Worm (Caenorhabditis elegans) whole organism, L1 larva: Measurements from ENCODE around the gene Y43F8B.12.

Experiments
- C34B4.2 ChIP-seq: sonication (generic microtip); optimal IDR thresholded peaks from 2 replicates; lab custom pipeline; 2017; ENCODE audit warnings: mild to moderate bottlenecking, missing genetic modification characterization, missing compliant biosample characterization
- aly-2 ChIP-seq: fragments of 150-350 bp; optimal IDR thresholded peaks from 2 replicates; lab custom pipeline; 2014; ENCODE audit warnings: missing biosample characterization, missing genetic modification characterization
- ceh-8 ChIP-seq: fragments of 200-800 bp; sonication (Bioruptor generic); optimal IDR thresholded peaks from 2 replicates; lab custom pipeline; 2018; ENCODE audit warnings: mild to moderate bottlenecking, missing genetic modification characterization, moderate library complexity, missing compliant biosample characterization
- ceh-82 ChIP-seq, 3 experiments: fragments of 150-350 bp in 1 of 3; sonication (generic microtip) in 2 of 3; optimal IDR thresholded peaks; 2 replicates each; lab custom pipeline; 2014 to 2017; ENCODE audit warnings: missing biosample characterization in 3 of 3, missing genetic modification characterization in 3 of 3
- ceh-88 ChIP-seq: fragments of 200-800 bp; sonication (Bioruptor generic); IDR thresholded peaks from 2 replicates; pipeline ENCODE4 v1.3.6; 2022; ENCODE audit warnings: missing genetic modification characterization, missing compliant biosample characterization
- dsc-1 ChIP-seq: sonication (generic microtip); optimal IDR thresholded peaks from 2 replicates; lab custom pipeline; 2016; ENCODE audit warnings: mild to moderate bottlenecking, missing genetic modification characterization, missing compliant biosample characterization
- efl-1 ChIP-seq, 4 experiments: fragments of 150-350 bp; optimal IDR thresholded peaks in 3 of 4; peaks in 1 of 4; 1 replicate in 1 of 4; 2 replicates in 3 of 4; lab custom pipeline; 2014; ENCODE audit warnings: missing biosample characterization in 2 of 4, missing genetic modification characterization in 2 of 4, missing genetic modification reagents in 2 of 4
- egl-27 ChIP-seq, 2 experiments: fragments of 150-350 bp in 1 of 2; sonication (generic microtip); optimal IDR thresholded peaks; 3 replicates each; lab custom pipeline; 2017 to 2018; ENCODE audit warnings: missing biosample characterization in 2 of 2, missing genetic modification characterization in 2 of 2, missing genetic modification reagents in 2 of 2
- elt-2 ChIP-seq: sonication (generic microtip); optimal IDR thresholded peaks from 2 replicates; lab custom pipeline; 2016; ENCODE audit warnings: missing genetic modification characterization, mild to moderate bottlenecking, inconsistent platforms, missing compliant biosample characterization, missing genetic modification reagents
- fkh-10 ChIP-seq: sonication (generic microtip); optimal IDR thresholded peaks from 2 replicates; lab custom pipeline; 2017; ENCODE audit warnings: missing biosample characterization, missing genetic modification reagents, missing genetic modification characterization
- fkh-8 ChIP-seq: sonication (generic microtip); optimal IDR thresholded peaks from 2 replicates; lab custom pipeline; 2016; ENCODE audit warnings: mild to moderate bottlenecking, missing genetic modification characterization, missing compliant biosample characterization
- hlh-17 ChIP-seq: fragments of 200-800 bp; sonication (Bioruptor generic); optimal IDR thresholded peaks from 2 replicates; lab custom pipeline; 2018; ENCODE audit warnings: missing genetic modification characterization, mild to moderate bottlenecking, missing compliant biosample characterization, moderate library complexity, borderline replicate concordance
- hlh-4 ChIP-seq: sonication (generic microtip); optimal IDR thresholded peaks from 2 replicates; lab custom pipeline; 2016; ENCODE audit warnings: mild to moderate bottlenecking, missing genetic modification characterization, missing compliant biosample characterization
- irx-1 ChIP-seq: sonication (generic microtip); optimal IDR thresholded peaks from 2 replicates; lab custom pipeline; 2016; ENCODE audit warnings: missing genetic modification characterization, missing compliant biosample characterization
- isw-1 ChIP-seq: fragments of 200-800 bp; sonication (Bioruptor generic); IDR thresholded peaks from 2 replicates; pipeline ENCODE4 v1.3.6; 2022; ENCODE audit warnings: missing genetic modification characterization, missing compliant biosample characterization
- jun-1 ChIP-seq: fragments of 150-350 bp; optimal IDR thresholded peaks from 2 replicates; lab custom pipeline; 2014; ENCODE audit warnings: missing biosample characterization, missing genetic modification reagents, missing genetic modification characterization
- lin-35 ChIP-seq, 2 experiments: fragments of 150-350 bp; optimal IDR thresholded peaks; 2 replicates each; lab custom pipeline; 2014; ENCODE audit warnings: missing biosample characterization in 2 of 2, missing genetic modification characterization in 2 of 2, missing genetic modification reagents in 2 of 2
- mab-9 ChIP-seq: fragments of 200-800 bp; sonication (Bioruptor generic); IDR thresholded peaks from 2 replicates; pipeline ENCODE4 v1.3.6; 2022; ENCODE audit warnings: missing genetic modification reagents, missing genetic modification characterization, missing compliant biosample characterization
- mdl-1 ChIP-seq, 2 experiments: fragments of 150-350 bp; optimal IDR thresholded peaks; 2 replicates each; lab custom pipeline; 2014 to 2017; ENCODE audit warnings: missing biosample characterization in 2 of 2, missing genetic modification characterization in 2 of 2, inconsistent platforms in 1 of 2
- nhr-11 ChIP-seq: fragments of 150-350 bp; optimal IDR thresholded peaks from 2 replicates; lab custom pipeline; 2014; ENCODE audit warnings: missing biosample characterization, missing genetic modification characterization
- nhr-20 ChIP-seq: sonication (generic microtip); optimal IDR thresholded peaks from 2 replicates; lab custom pipeline; 2016; ENCODE audit warnings: mild to moderate bottlenecking, missing genetic modification characterization, missing compliant biosample characterization
- nhr-28 ChIP-seq: fragments of 150-350 bp; optimal IDR thresholded peaks from 2 replicates; lab custom pipeline; 2014; ENCODE audit warnings: missing biosample characterization, missing genetic modification characterization
- nhr-76 ChIP-seq: sonication (generic microtip); optimal IDR thresholded peaks from 2 replicates; lab custom pipeline; 2017; ENCODE audit warnings: missing biosample characterization, missing genetic modification characterization
- nhr-84 ChIP-seq: sonication (generic microtip); optimal IDR thresholded peaks from 2 replicates; lab custom pipeline; 2017; ENCODE audit warnings: missing biosample characterization, missing genetic modification characterization
- nhr-85 ChIP-seq: sonication (generic microtip); peaks from one replicate; lab custom pipeline; 2016; ENCODE audit warnings: missing genetic modification characterization, inconsistent platforms, missing compliant biosample characterization
- pax-3 ChIP-seq: fragments of 200-800 bp; sonication (Bioruptor generic); optimal IDR thresholded peaks from 2 replicates; lab custom pipeline; 2018; ENCODE audit warnings: mild to moderate bottlenecking, missing genetic modification characterization, moderate library complexity, missing compliant biosample characterization
- pqm-1 ChIP-seq: sonication (generic microtip); optimal IDR thresholded peaks from 3 replicates; lab custom pipeline; 2017; ENCODE audit warnings: missing biosample characterization, missing genetic modification characterization
- skn-1 ChIP-seq: fragments of 150-350 bp; optimal IDR thresholded peaks from 2 replicates; lab custom pipeline; 2014; ENCODE audit warnings: missing biosample characterization, missing genetic modification characterization
- sup-37 ChIP-seq: fragments of 200-800 bp; sonication (Bioruptor generic); optimal IDR thresholded peaks from 2 replicates; lab custom pipeline; 2018; ENCODE audit warnings: mild to moderate bottlenecking, missing genetic modification characterization, missing compliant biosample characterization
- tbx-2 ChIP-seq: sonication (generic microtip); optimal IDR thresholded peaks from 2 replicates; lab custom pipeline; 2016; ENCODE audit warnings: missing genetic modification characterization, missing compliant biosample characterization
- tlp-1 ChIP-seq: fragments of 150-350 bp; optimal IDR thresholded peaks from 2 replicates; lab custom pipeline; 2014; ENCODE audit warnings: missing biosample characterization, missing genetic modification characterization
- unc-30 ChIP-seq: sonication (generic microtip); optimal IDR thresholded peaks from 2 replicates; lab custom pipeline; 2017; ENCODE audit warnings: missing biosample characterization, missing genetic modification characterization
- xbp-1 ChIP-seq: sonication (generic microtip); optimal IDR thresholded peaks from 2 replicates; lab custom pipeline; 2016; ENCODE audit warnings: missing genetic modification characterization, missing compliant biosample characterization

Gene Y43F8B.12

DNA sequence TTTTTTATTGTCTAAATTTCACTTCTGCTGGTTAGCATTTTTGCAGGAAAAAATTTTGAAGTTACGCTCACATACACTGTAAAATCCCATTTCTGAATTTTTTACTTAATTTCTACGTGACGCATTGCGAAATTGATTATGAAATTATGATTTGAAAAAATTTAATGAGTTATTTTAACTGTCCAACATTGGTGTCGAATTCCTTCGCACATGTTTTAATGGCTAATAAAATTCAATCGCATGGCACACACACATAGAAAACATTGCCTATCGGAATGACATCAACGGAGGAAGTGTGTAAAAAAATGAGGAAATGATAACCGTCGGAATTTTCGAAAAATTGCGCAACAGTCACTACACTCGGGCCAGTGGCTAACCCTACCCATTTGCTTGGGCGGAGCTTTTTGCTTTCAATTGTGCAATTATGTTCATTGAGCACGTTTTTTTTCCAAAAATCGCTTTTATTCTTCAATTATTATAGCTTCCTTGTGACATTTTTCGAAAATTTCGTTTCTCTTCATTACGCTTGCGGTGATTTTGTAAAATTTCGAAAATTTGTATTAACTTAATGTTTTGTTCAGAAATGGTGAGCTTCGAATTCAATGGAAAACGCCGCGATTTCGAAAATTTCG lies 34.3 kb upstream of the Y43F8B.12 start, which contains the start of gene C25F9.16:
TSS of gene C25F9.16 (plus strand) at position 582 of the 632 bp plus-strand sequence.
- TF ChIP-seq pax-3 (tag; lab: Kevin White, UChicago) (no peak), lin-35 (GFP tag; optimal IDR thresholded peaks at IDR 0.05; lab: Kevin White, UChicago) (peak in 1 of 2 experiments; percentile 15), jun-1 (tag; lab: Kevin White, UChicago) (no peak), hlh-4 (tag; lab: Kevin White, UChicago) (no peak), C34B4.2 (no peak), nhr-28 (tag; lab: Kevin White, UChicago) (no peak), ceh-82 (tag; optimal IDR thresholded peaks at IDR 0.05; lab: Kevin White, UChicago) (no peak), nhr-84 (tag; lab: Kevin White, UChicago) (no peak), dsc-1 (tag; lab: Kevin White, UChicago) (no peak), efl-1 (optimal IDR thresholded peaks at IDR 0.05; lab: Kevin White, UChicago) (no peak), efl-1 (GFP tag; optimal IDR thresholded peaks at IDR 0.05 in 1 of 2; lab: Kevin White, UChicago) (peak in 1 of 2 experiments; percentile 40), ceh-8 (GFP tag; lab: Kevin White, UChicago) (no peak), isw-1 (no peak), nhr-20 (tag; lab: Kevin White, UChicago) (no peak)

ce11 chrV:19436307-19436706 lies 31.9 kb upstream of the Y43F8B.12 start, which contains the start of gene C25F9.14:
Gene C25F9.14, plus strand, starts transcription at chrV:19436484.
- TF ChIP-seq efl-1 (optimal IDR thresholded peaks at IDR 0.05; lab: Kevin White, UChicago) (no peak), efl-1 (GFP tag; optimal IDR thresholded peaks at IDR 0.05 in 1 of 2; lab: Kevin White, UChicago) (peak in 1 of 2 experiments; percentile 21), fkh-10 (GFP tag; lab: Kevin White, UChicago) (no peak), mab-9 (GFP tag; lab: Robert Waterston, UW) (no peak), skn-1 (tag; lab: Kevin White, UChicago) (no peak)

- TF ChIP-seq ceh-88 (GFP tag; lab: Robert Waterston, UW) = no peak
Measured at ce11 chrV:19443599-19443998, 24.6 kb upstream of the Y43F8B.12 start.

ce11 chrV:19445442-19445841 lies 22.7 kb upstream of the Y43F8B.12 start, which contains the start of gene M04C3.1:
Gene M04C3.1, minus strand, starts transcription at chrV:19445605.
- TF ChIP-seq mdl-1 (tag; optimal IDR thresholded peaks at IDR 0.05; lab: Kevin White, UChicago) (no peak), elt-2 (tag; lab: Kevin White, UChicago) (peak; percentile 7), ceh-8 (GFP tag; lab: Kevin White, UChicago) (no peak), sup-37 (no peak), unc-30 (tag; lab: Kevin White, UChicago) (no peak), mab-9 (GFP tag; lab: Robert Waterston, UW) (no peak), tbx-2 (tag; lab: Kevin White, UChicago) (no peak), skn-1 (tag; lab: Kevin White, UChicago) (no peak)

DNA sequence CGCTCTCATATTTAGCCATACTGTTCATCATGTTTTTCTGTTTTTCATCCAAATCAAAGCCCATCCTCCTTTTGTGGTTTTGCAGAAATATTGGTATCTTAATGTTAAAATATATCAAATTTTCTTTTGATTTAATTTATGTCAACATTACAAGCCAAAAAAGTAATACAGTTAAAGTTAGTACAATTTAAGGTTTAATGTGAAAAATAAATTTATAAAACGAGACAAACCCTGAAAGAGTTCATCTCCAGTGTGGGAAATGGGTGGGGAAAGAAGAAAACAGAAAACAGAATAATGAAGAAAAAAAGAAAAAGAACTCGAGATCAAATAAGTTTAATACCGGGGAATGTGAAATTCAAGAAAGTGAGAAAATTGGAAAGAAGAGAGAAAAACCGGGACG lies 19.4 kb upstream of the Y43F8B.12 start, which contains the start of gene M04C3.2:
TSS of gene M04C3.2 (minus strand) at position 101 of the 400 bp plus-strand sequence.
- no peak for TF ChIP-seq xbp-1 (tag; lab: Kevin White, UChicago)
- TF ChIP-seq nhr-11 (tag; lab: Kevin White, UChicago) = no peak
- TF ChIP-seq egl-27 (tag; optimal IDR thresholded peaks at IDR 0.05; lab: Kevin White, UChicago) = no peak
- TF ChIP-seq nhr-85 (tag; lab: Kevin White, UChicago) = no peak
- no peak for TF ChIP-seq nhr-76 (tag; lab: Kevin White, UChicago)
- TF ChIP-seq fkh-8 (tag; lab: Kevin White, UChicago) = no peak
- no peak for TF ChIP-seq hlh-17 (GFP tag; lab: Kevin White, UChicago)
- TF ChIP-seq tlp-1 (tag; lab: Kevin White, UChicago) = no peak
- no peak for TF ChIP-seq C34B4.2
- no peak for TF ChIP-seq tbx-2 (tag; lab: Kevin White, UChicago)
- TF ChIP-seq irx-1 (tag; lab: Kevin White, UChicago) = no peak
- TF ChIP-seq pqm-1 (tag; lab: Kevin White, UChicago) = no peak
- TF ChIP-seq ceh-8 (GFP tag; lab: Kevin White, UChicago) = no peak
- no peak for TF ChIP-seq aly-2 (tag; lab: Kevin White, UChicago)
- no peak for TF ChIP-seq efl-1 (optimal IDR thresholded peaks at IDR 0.05; lab: Kevin White, UChicago)
- no peak for TF ChIP-seq efl-1 (GFP tag; optimal IDR thresholded peaks at IDR 0.05 in 1 of 2; lab: Kevin White, UChicago)
